ENCODE assay signal across 1 worm cellular context in the genomic region with DNA sequence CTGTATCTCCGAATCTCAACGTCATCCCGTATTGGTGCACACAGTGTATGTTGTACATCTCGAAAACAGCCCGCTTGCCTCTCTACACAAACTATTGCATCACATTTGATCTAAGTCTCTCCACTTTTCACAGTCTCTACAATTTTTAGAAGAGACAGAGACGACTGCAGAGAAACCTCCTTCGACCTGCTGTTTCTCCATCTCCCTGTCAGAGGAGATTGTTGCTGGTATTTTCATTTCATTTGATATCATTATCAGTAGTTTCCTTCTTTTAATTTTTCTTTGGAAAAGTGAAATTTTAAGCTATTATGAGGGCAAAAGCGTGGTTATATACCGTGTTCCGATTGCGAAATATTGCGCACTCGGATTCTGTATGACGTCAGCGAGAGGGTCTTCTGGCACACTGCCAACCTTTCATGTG.
TF ChIP-seq lines count a peak whose summit lies in the region.

No protein-coding gene starts in this region.

TF ChIP-seq in whole organism, L1 larva, 84 proteins besides CTCF, POLR2A, EP300 and RAD21 (continued from another document):
- TF ChIP-seq aly-2 (tag; optimal IDR thresholded peaks at IDR 0.05; lab: Kevin White, UChicago) = peak; percentile 6
- no peak for TF ChIP-seq efl-3 (GFP tag; optimal IDR thresholded peaks at IDR 0.05; lab: Kevin White, UChicago)
- no peak for TF ChIP-seq aha-1 (tag; optimal IDR thresholded peaks at IDR 0.05; lab: Kevin White, UChicago)
- no peak for TF ChIP-seq unc-98 (GFP tag; IDR thresholded peaks at IDR 0.05; lab: Robert Waterston, UW)
- peak; percentile 41 for TF ChIP-seq swsn-7 (tag; optimal IDR thresholded peaks at IDR 0.05; lab: Kevin White, UChicago)
- TF ChIP-seq tlp-1 (tag; optimal IDR thresholded peaks at IDR 0.05; lab: Kevin White, UChicago) = no peak
- no peak for TF ChIP-seq F16B12.6 (tag; optimal IDR thresholded peaks at IDR 0.05; lab: Kevin White, UChicago)
- no peak for TF ChIP-seq egl-27 (tag; optimal IDR thresholded peaks at IDR 0.05; lab: Kevin White, UChicago)
- peak; percentile 62 for TF ChIP-seq jun-1 (tag; optimal IDR thresholded peaks at IDR 0.05; lab: Kevin White, UChicago)
- peak; percentile 18 for TF ChIP-seq fkh-10 (GFP tag; optimal IDR thresholded peaks at IDR 0.05; lab: Kevin White, UChicago)
- TF ChIP-seq pqm-1 (tag; optimal IDR thresholded peaks at IDR 0.05; lab: Kevin White, UChicago) = peak; percentile 16
- TF ChIP-seq nhr-11 (tag; optimal IDR thresholded peaks at IDR 0.05; lab: Kevin White, UChicago) = no peak
- TF ChIP-seq ceh-63 (GFP tag; optimal IDR thresholded peaks at IDR 0.05; lab: Kevin White, UChicago) = no peak
- TF ChIP-seq nhr-85 (tag; lab: Kevin White, UChicago) = peak; percentile 87
- TF ChIP-seq hpl-2 (GFP tag; optimal IDR thresholded peaks at IDR 0.05; lab: Kevin White, UChicago) = peak; percentile 64
- no peak for TF ChIP-seq lin-39 (tag; optimal IDR thresholded peaks at IDR 0.05; lab: Kevin White, UChicago)
- TF ChIP-seq ces-1 (GFP tag; optimal IDR thresholded peaks at IDR 0.05; lab: Kevin White, UChicago) = no peak
- TF ChIP-seq nhr-71 (tag; optimal IDR thresholded peaks at IDR 0.05; lab: Kevin White, UChicago) = peak; percentile 83
- peak; percentile 62 for TF ChIP-seq C16A3.4 (tag; optimal IDR thresholded peaks at IDR 0.05; lab: Kevin White, UChicago)
- no peak for TF ChIP-seq ztf-11 (tag; optimal IDR thresholded peaks at IDR 0.05; lab: Kevin White, UChicago)
- peak in 1 of 2 experiments; percentile 53 for TF ChIP-seq mdl-1 (tag; optimal IDR thresholded peaks at IDR 0.05; lab: Kevin White, UChicago)
- no peak for TF ChIP-seq alr-1 (tag; optimal IDR thresholded peaks at IDR 0.05; lab: Kevin White, UChicago; ENCODE audit: borderline replicate concordance)
- peak; percentile 43 to 61 for TF ChIP-seq lin-35 (GFP tag; optimal IDR thresholded peaks at IDR 0.05; lab: Kevin White, UChicago)
- no peak for TF ChIP-seq C34B4.2 (tag; optimal IDR thresholded peaks at IDR 0.05; lab: Kevin White, UChicago)
- no peak for TF ChIP-seq sptf-1 (tag; optimal IDR thresholded peaks at IDR 0.05; lab: Kevin White, UChicago)
- no peak for TF ChIP-seq isw-1 (GFP tag; IDR thresholded peaks at IDR 0.05; lab: Robert Waterston, UW)
TF ChIP-seq in whole organism, L1 larva: peak in this region for 37.
